Fruit fly (Drosophila melanogaster): Measurements from ENCODE around the gene CG1113.
A peak's percentile ranks its signal among the peaks of the same experiment; 100 is the strongest.

Gene CG1113

dm6 chr3R:5283360-5283963, 30.5 kb downstream of the CG1113 start (continued):
- TF ChIP-seq p53 (GFP tag; optimal IDR thresholded peaks at IDR 0.05) (peak; percentile 81), fd3F (GFP tag; optimal IDR thresholded peaks at IDR 0.05) (peak; percentile 88), BEAF-32 (GFP tag; optimal IDR thresholded peaks at IDR 0.05) (no peak), disco-r (GFP tag; optimal IDR thresholded peaks at IDR 0.05) (peak; percentile 77), Mrtf (GFP tag; IDR thresholded peaks at IDR 0.05) (peak; percentile 73; the same call in 2 of the 3 replicates), tup (GFP tag; optimal IDR thresholded peaks at IDR 0.05) (peak; percentile 70), CG5953 (GFP tag; IDR thresholded peaks at IDR 0.05) (peak; percentile 80), kah (GFP tag; optimal IDR thresholded peaks at IDR 0.05) (peak; percentile 74), sisA (GFP tag; IDR thresholded peaks at IDR 0.05) (peak; percentile 82), Fer1 (GFP tag; optimal IDR thresholded peaks at IDR 0.05) (peak; percentile 95), mam (GFP tag; optimal IDR thresholded peaks at IDR 0.05) (peak; percentile 93), mirr (GFP tag; optimal IDR thresholded peaks at IDR 0.05) (peak; percentile 77), zfh2 (GFP tag; optimal IDR thresholded peaks at IDR 0.05) (peak; percentile 94), Doc2 (GFP tag; IDR thresholded peaks at IDR 0.05) (0 out of 2 replicates have a peak, but pooled peaks have one; percentile 40), CG33213 (GFP tag; optimal IDR thresholded peaks at IDR 0.05) (peak; percentile 87), Aef1 (GFP tag; IDR thresholded peaks at IDR 0.05) (peak; percentile 68), CG2889 (GFP tag; IDR thresholded peaks at IDR 0.05) (peak; percentile 62), CG6689 (GFP tag; IDR thresholded peaks at IDR 0.05) (peak; percentile 87), CG7928 (GFP tag; optimal IDR thresholded peaks at IDR 0.05) (peak; percentile 68), Atf3 (GFP tag; optimal IDR thresholded peaks at IDR 0.05) (peak; percentile 74), h (optimal IDR thresholded peaks at IDR 0.05) (no peak), CG17612 (GFP tag; IDR thresholded peaks at IDR 0.05) (peak; percentile 67), en (GFP tag; optimal IDR thresholded peaks at IDR 0.05) (peak; percentile 90), dm (GFP tag; optimal IDR thresholded peaks at IDR 0.05) (peak; percentile 78), CG8089 (GFP tag; optimal IDR thresholded peaks at IDR 0.05) (peak; percentile 89), D19A (tag; optimal IDR thresholded peaks at IDR 0.05) (peak; percentile 86), CG6683 (GFP tag; optimal IDR thresholded peaks at IDR 0.05) (peak; percentile 87), CG10209 (GFP tag; optimal IDR thresholded peaks at IDR 0.05) (peak; percentile 91), CG13123 (GFP tag; optimal IDR thresholded peaks at IDR 0.05) (peak; percentile 58), NC2β (GFP tag; optimal IDR thresholded peaks at IDR 0.05) (peak; percentile 84), CG9609 (GFP tag; optimal IDR thresholded peaks at IDR 0.05) (peak; percentile 90), gt (GFP tag; IDR thresholded peaks at IDR 0.05) (0 out of 2 replicates have a peak, but pooled peaks have one; percentile 21), CG18619 (GFP tag; optimal IDR thresholded peaks at IDR 0.05) (peak; percentile 92), CG2712 (tag; optimal IDR thresholded peaks at IDR 0.05) (peak; percentile 92), bbx (GFP tag; IDR thresholded peaks at IDR 0.05; ENCODE audit: partially characterized antibody) (no peak), corto (GFP tag; optimal IDR thresholded peaks at IDR 0.05) (peak; percentile 34), C15 (GFP tag; IDR thresholded peaks at IDR 0.05) (0 out of 3 replicates have a peak, but pooled peaks have one; percentile 68), CG14667 (GFP tag; IDR thresholded peaks at IDR 0.05) (peak; percentile 66; the same call in 1 of the 2 replicates), CG15601 (tag; optimal IDR thresholded peaks at IDR 0.05) (peak; percentile 87), CG18476 (GFP tag; optimal IDR thresholded peaks at IDR 0.05) (peak; percentile 93), ato (GFP tag; IDR thresholded peaks at IDR 0.05; ENCODE audit: partially characterized antibody) (no peak), Chrac-16 (GFP tag; optimal IDR thresholded peaks at IDR 0.05) (peak; percentile 84), HmgZ (tag; optimal IDR thresholded peaks at IDR 0.05) (peak; percentile 94), sd (tag; optimal IDR thresholded peaks at IDR 0.05) (peak; percentile 85), BtbVII (GFP tag; optimal IDR thresholded peaks at IDR 0.05) (peak; percentile 93), H2.0 (GFP tag; IDR thresholded peaks at IDR 0.05) (peak; percentile 74; the same call in 1 of the 2 replicates), sna (GFP tag; IDR thresholded peaks at IDR 0.05; ENCODE audit: partially characterized antibody) (no peak), Meics (GFP tag; optimal IDR thresholded peaks at IDR 0.05) (peak; percentile 95), CG4328 (GFP tag; optimal IDR thresholded peaks at IDR 0.05) (peak; percentile 91), CG14710 (tag; optimal IDR thresholded peaks at IDR 0.05) (peak; percentile 84)

Measured in whole organism, embryonic.